Fruit fly (Drosophila melanogaster) whole organism, embryonic: ENCODE measurements around the gene CG7029.

Experiments used
- Awh ChIP-seq: fragments of 200-800 bp; sonication (Bioruptor generic); IDR thresholded peaks from 2 replicates; pipeline ENCODE4, ENCODE4 v1.3.6; 2022; ENCODE audit warnings: missing biosample characterization, missing genetic modification characterization
- B-H1 ChIP-seq: fragments of 200-800 bp; sonication (Bioruptor generic); IDR thresholded peaks from 3 replicates; pipeline ENCODE4 v1.3.6; 2022; ENCODE audit warnings: missing biosample characterization, missing genetic modification characterization
- Bdp1 ChIP-seq: fragments of 200-800 bp; sonication (Bioruptor generic); optimal IDR thresholded peaks from 3 replicates; lab custom pipeline; 2016; ENCODE audit warnings: missing biosample characterization, missing genetic modification characterization
- Blimp-1 ChIP-seq: fragments of 200-800 bp; sonication (Bioruptor generic); optimal IDR thresholded peaks from 3 replicates; lab custom pipeline; 2018; ENCODE audit warnings: missing biosample characterization, missing genetic modification characterization, mild to moderate bottlenecking, moderate library complexity, missing genetic modification reagents
- CG10147 ChIP-seq: fragments of 200-800 bp; sonication (Bioruptor generic); optimal IDR thresholded peaks from 2 replicates; lab custom pipeline; 2019; ENCODE audit warnings: missing biosample characterization, mild to moderate bottlenecking, missing genetic modification characterization, moderate library complexity
- CG12104 ChIP-seq: fragments of 200-800 bp; sonication (Bioruptor generic); optimal IDR thresholded peaks from 3 replicates; lab custom pipeline; 2016; ENCODE audit warnings: missing biosample characterization, missing genetic modification characterization
- CG12391 ChIP-seq: fragments of 200-800 bp; sonication (Bioruptor generic); optimal IDR thresholded peaks from 3 replicates; lab custom pipeline; 2018; ENCODE audit warnings: missing biosample characterization, mild to moderate bottlenecking, missing genetic modification characterization, moderate library complexity
- CG13287 ChIP-seq: fragments of 200-800 bp; sonication (Bioruptor generic); IDR thresholded peaks from 2 replicates; pipeline ENCODE4 v1.3.6; 2022; ENCODE audit warnings: missing biosample characterization, missing genetic modification characterization; ENCODE audit not compliant: partially characterized antibody
- CG13624 ChIP-seq: fragments of 200-800 bp; sonication (Bioruptor generic); optimal IDR thresholded peaks from 2 replicates; lab custom pipeline; 2016; ENCODE audit warnings: missing biosample characterization, missing genetic modification characterization
- CG13894 ChIP-seq: fragments of 200-800 bp; sonication (Bioruptor generic); optimal IDR thresholded peaks from 3 replicates; lab custom pipeline; 2018; ENCODE audit warnings: missing biosample characterization, mild to moderate bottlenecking, missing genetic modification characterization, moderate library complexity
- CG14860 ChIP-seq: fragments of 200-800 bp; sonication (Bioruptor generic); IDR thresholded peaks from 3 replicates; pipeline ENCODE4 v1.3.6; 2022; ENCODE audit warnings: missing biosample characterization, missing genetic modification characterization; ENCODE audit not compliant: partially characterized antibody
- CG15479 ChIP-seq: fragments of 200-800 bp; sonication (Bioruptor generic); optimal IDR thresholded peaks from 3 replicates; lab custom pipeline; 2019; ENCODE audit warnings: missing biosample characterization, mild to moderate bottlenecking, missing genetic modification characterization, moderate library complexity
- CG18262 ChIP-seq: fragments of 200-800 bp; optimal IDR thresholded peaks from 3 replicates; lab custom pipeline; 2019; ENCODE audit warnings: missing biosample characterization, mild to moderate bottlenecking, missing genetic modification characterization, moderate library complexity
- CG18764 ChIP-seq: fragments of 200-800 bp; sonication (Bioruptor generic); optimal IDR thresholded peaks from 3 replicates; lab custom pipeline; 2016; ENCODE audit warnings: missing biosample characterization, missing genetic modification characterization
- CG2889 ChIP-seq: fragments of 200-800 bp; sonication (Bioruptor generic); IDR thresholded peaks from 3 replicates; pipeline ENCODE4 v1.3.6; 2022; ENCODE audit warnings: missing biosample characterization, missing genetic modification characterization
- CG30403 ChIP-seq: fragments of 200-800 bp; sonication (Bioruptor generic); optimal IDR thresholded peaks from 3 replicates; lab custom pipeline; 2016; ENCODE audit warnings: missing biosample characterization, missing genetic modification characterization
- CG34224 ChIP-seq: fragments of 200-800 bp; sonication (Bioruptor generic); IDR thresholded peaks from 3 replicates; pipeline ENCODE4 v1.3.6; 2022; ENCODE audit warnings: missing biosample characterization, missing genetic modification characterization; ENCODE audit not compliant: partially characterized antibody
- CG3726 ChIP-seq: fragments of 200-800 bp; sonication (Bioruptor generic); IDR thresholded peaks from 3 replicates; pipeline ENCODE4, ENCODE4 v1.3.6; 2022; ENCODE audit warnings: missing biosample characterization, missing genetic modification characterization
- CG4820 ChIP-seq: fragments of 200-800 bp; sonication (Bioruptor generic); optimal IDR thresholded peaks from 3 replicates; lab custom pipeline; 2016; ENCODE audit warnings: missing biosample characterization, missing genetic modification characterization
- CG7372 ChIP-seq: fragments of 200-800 bp; sonication (Bioruptor generic); IDR thresholded peaks from 2 replicates; pipeline ENCODE4 v1.3.6; 2022; ENCODE audit warnings: missing biosample characterization, missing genetic modification characterization
- CG8089 ChIP-seq: fragments of 200-800 bp; sonication (Bioruptor generic); optimal IDR thresholded peaks from 3 replicates; lab custom pipeline; 2016; ENCODE audit warnings: missing biosample characterization, missing genetic modification characterization
- CG8388 ChIP-seq: fragments of 200-800 bp; sonication (Bioruptor generic); optimal IDR thresholded peaks from 2 replicates; lab custom pipeline; 2019; ENCODE audit warnings: missing biosample characterization, mild to moderate bottlenecking, missing genetic modification characterization, moderate library complexity
- CG8924 ChIP-seq: fragments of 200-800 bp; optimal IDR thresholded peaks from 3 replicates; lab custom pipeline; 2019; ENCODE audit warnings: missing biosample characterization, mild to moderate bottlenecking, missing genetic modification characterization, moderate library complexity
- CG9817 ChIP-seq: fragments of 200-800 bp; sonication (Bioruptor generic); optimal IDR thresholded peaks from 2 replicates; lab custom pipeline; 2018; ENCODE audit warnings: missing biosample characterization, mild to moderate bottlenecking, missing genetic modification characterization, moderate library complexity
- D19B ChIP-seq: fragments of 200-800 bp; sonication (Bioruptor generic); optimal IDR thresholded peaks from 2 replicates; lab custom pipeline; 2017; ENCODE audit warnings: missing biosample characterization, mild to moderate bottlenecking, missing genetic modification characterization
- Dek ChIP-seq: fragments of 200-800 bp; sonication (Bioruptor generic); optimal IDR thresholded peaks from 3 replicates; lab custom pipeline; 2019; ENCODE audit warnings: missing biosample characterization, mild to moderate bottlenecking, missing genetic modification characterization, moderate library complexity
- Dref ChIP-seq: fragments of 200-800 bp; sonication (Bioruptor generic); IDR thresholded peaks from 2 replicates; pipeline ENCODE4 v1.3.6; 2022; ENCODE audit warnings: missing biosample characterization, missing genetic modification characterization
- Drgx ChIP-seq: fragments of 200-800 bp; sonication (Bioruptor generic); IDR thresholded peaks from 2 replicates; pipeline ENCODE4 v1.3.6; 2022; ENCODE audit warnings: missing biosample characterization, missing genetic modification characterization
- H2.0 ChIP-seq: fragments of 200-800 bp; sonication (Bioruptor generic); IDR thresholded peaks from 2 replicates; pipeline ENCODE4 v1.3.6; 2022; ENCODE audit warnings: missing biosample characterization, missing genetic modification characterization
- HLH4C ChIP-seq: fragments of 200-800 bp; sonication (Bioruptor generic); IDR thresholded peaks from 3 replicates; pipeline ENCODE4 v1.3.6; 2022; ENCODE audit warnings: missing biosample characterization, missing genetic modification characterization; ENCODE audit not compliant: partially characterized antibody
- MTF-1 ChIP-seq: fragments of 200-800 bp; sonication (Bioruptor generic); optimal IDR thresholded peaks from 2 replicates; lab custom pipeline; 2018; ENCODE audit warnings: missing biosample characterization, mild to moderate bottlenecking, missing genetic modification characterization, borderline replicate concordance
- NC2α ChIP-seq: fragments of 200-800 bp; sonication (Bioruptor generic); optimal IDR thresholded peaks from 2 replicates; lab custom pipeline; 2016; ENCODE audit warnings: missing biosample characterization, missing genetic modification characterization
- Scr ChIP-seq: fragments of 200-800 bp; sonication (Bioruptor generic); IDR thresholded peaks from 2 replicates; pipeline ENCODE4 v1.3.6; 2022; ENCODE audit warnings: missing biosample characterization, missing genetic modification characterization; ENCODE audit not compliant: partially characterized antibody
- ase ChIP-seq: fragments of 200-800 bp; sonication (Bioruptor generic); IDR thresholded peaks from 3 replicates; pipeline ENCODE4 v1.3.6; 2022; ENCODE audit warnings: missing biosample characterization, missing genetic modification characterization
- bcd ChIP-seq: fragments of 200-800 bp; sonication (Bioruptor generic); optimal IDR thresholded peaks from 2 replicates; lab custom pipeline; 2017; ENCODE audit warnings: missing biosample characterization, mild to moderate bottlenecking, missing genetic modification characterization
- btn ChIP-seq: fragments of 200-800 bp; sonication (Bioruptor generic); optimal IDR thresholded peaks from 2 replicates; lab custom pipeline; 2016; ENCODE audit warnings: missing biosample characterization, missing genetic modification characterization
- dati ChIP-seq: fragments of 200-800 bp; sonication (Bioruptor generic); IDR thresholded peaks from 2 replicates; pipeline ENCODE4 v1.3.6; 2022; ENCODE audit warnings: missing biosample characterization, missing genetic modification characterization
- dmrt11E ChIP-seq: fragments of 200-800 bp; sonication (Bioruptor generic); optimal IDR thresholded peaks from 3 replicates; lab custom pipeline; 2018; ENCODE audit warnings: missing biosample characterization, mild to moderate bottlenecking, missing genetic modification characterization, moderate library complexity
- grn ChIP-seq: fragments of 200-800 bp; sonication (Bioruptor generic); optimal IDR thresholded peaks from 3 replicates; lab custom pipeline; 2017; ENCODE audit warnings: missing biosample characterization, missing genetic modification characterization
- h ChIP-seq: fragments of >200 bp; optimal IDR thresholded peaks from 2 replicates; lab custom pipeline; 2017
- hb ChIP-seq: fragments of 200-800 bp; sonication (Bioruptor generic); IDR thresholded peaks from 3 replicates; pipeline ENCODE4 v1.3.6; 2022; ENCODE audit warnings: missing biosample characterization, missing genetic modification characterization; ENCODE audit not compliant: partially characterized antibody
- jing ChIP-seq: fragments of 200-800 bp; sonication (Bioruptor generic); optimal IDR thresholded peaks from 2 replicates; lab custom pipeline; 2018; ENCODE audit warnings: missing biosample characterization, mild to moderate bottlenecking, missing genetic modification characterization
- nmo ChIP-seq: fragments of 200-800 bp; sonication (Bioruptor generic); optimal IDR thresholded peaks from 2 replicates; lab custom pipeline; 2018; ENCODE audit warnings: missing biosample characterization, mild to moderate bottlenecking, missing genetic modification characterization, moderate library complexity
- onecut ChIP-seq: fragments of 200-800 bp; sonication (Bioruptor generic); IDR thresholded peaks from 2 replicates; pipeline ENCODE4 v1.3.6; 2022; ENCODE audit warnings: missing biosample characterization, missing genetic modification characterization
- p53 ChIP-seq: fragments of 200-800 bp; sonication (Bioruptor generic); optimal IDR thresholded peaks from 2 replicates; lab custom pipeline; 2016; ENCODE audit warnings: missing biosample characterization, missing genetic modification characterization
- pros ChIP-seq: fragments of 200-800 bp; sonication (Bioruptor generic); optimal IDR thresholded peaks from 3 replicates; lab custom pipeline; 2019; ENCODE audit warnings: missing biosample characterization, mild to moderate bottlenecking, missing genetic modification characterization, moderate library complexity
- row ChIP-seq: fragments of 200-800 bp; sonication (Bioruptor generic); IDR thresholded peaks from 3 replicates; pipeline ENCODE4 v1.3.6; 2022; ENCODE audit warnings: missing biosample characterization, missing genetic modification characterization
- sim ChIP-seq: fragments of 200-800 bp; sonication (Bioruptor generic); IDR thresholded peaks from 2 replicates; pipeline ENCODE4 v1.3.6; 2022; ENCODE audit warnings: missing biosample characterization, missing genetic modification characterization
- sob ChIP-seq: fragments of 200-800 bp; sonication (Bioruptor generic); IDR thresholded peaks from 2 replicates; pipeline ENCODE4 v1.3.6; 2022; ENCODE audit warnings: missing biosample characterization, missing genetic modification characterization
- tna ChIP-seq: fragments of 200-800 bp; sonication (Bioruptor generic); IDR thresholded peaks from 2 replicates; pipeline ENCODE4 v1.3.6; 2022; ENCODE audit warnings: missing biosample characterization, missing genetic modification characterization; ENCODE audit not compliant: partially characterized antibody
- unpg ChIP-seq: fragments of 200-800 bp; sonication (Bioruptor generic); optimal IDR thresholded peaks from 3 replicates; lab custom pipeline; 2018; ENCODE audit warnings: missing biosample characterization, mild to moderate bottlenecking, missing genetic modification characterization, moderate library complexity
- wor ChIP-seq: fragments of 200-800 bp; sonication (Bioruptor generic); IDR thresholded peaks from 2 replicates; pipeline ENCODE4 v1.3.6; 2022; ENCODE audit warnings: missing biosample characterization, missing genetic modification characterization

CG7029 gene

DNA sequence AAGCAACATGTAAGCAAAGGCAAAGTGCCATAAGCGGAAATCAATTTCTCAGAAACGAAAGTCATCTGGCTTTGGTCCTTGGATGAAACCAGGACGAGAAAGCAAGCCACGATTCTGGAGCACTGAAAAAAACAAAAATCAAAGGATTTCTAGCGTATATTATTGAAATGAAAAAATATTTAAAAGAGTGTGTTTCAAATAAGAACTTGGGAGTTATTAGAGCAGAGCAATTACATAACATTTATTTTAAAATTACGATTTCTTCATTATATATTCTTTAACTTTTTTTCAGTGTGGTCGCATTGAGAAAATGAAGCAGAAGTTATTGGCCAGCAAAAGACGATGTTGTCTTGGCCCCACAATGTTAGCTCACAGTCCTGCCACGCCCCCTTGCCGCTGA is 72.0 kb downstream of the CG7029 start (continued):
- TF ChIP-seq unpg (peak; percentile 15), NC2α (no peak), Blimp-1 (GFP tag; lab: Kevin White, UChicago) (no peak), CG18764 (GFP tag; lab: Kevin White, UChicago) (no peak), h (lab: Kevin White, UChicago) (no peak), CG14860 (GFP tag; lab: Robert Waterston, UW) (no peak), Scr (GFP tag; lab: Robert Waterston, UW) (no peak), ase (GFP tag; lab: Robert Waterston, UW) (no peak), CG13287 (GFP tag; lab: Robert Waterston, UW) (no peak), onecut (GFP tag; lab: Robert Waterston, UW) (no peak), sob (no peak), CG34224 (GFP tag; lab: Robert Waterston, UW) (no peak), grn (GFP tag; lab: Kevin White, UChicago) (no peak), bcd (no peak), CG8089 (GFP tag; lab: Kevin White, UChicago) (no peak), CG30403 (GFP tag; lab: Kevin White, UChicago) (no peak), btn (GFP tag; lab: Kevin White, UChicago) (no peak), H2.0 (GFP tag; lab: Robert Waterston, UW) (no peak), CG3726 (GFP tag; lab: Robert Waterston, UW) (no peak), B-H1 (GFP tag; lab: Robert Waterston, UW) (no peak), D19B (GFP tag; lab: Kevin White, UChicago) (no peak), HLH4C (GFP tag; lab: Robert Waterston, UW) (no peak), CG4820 (GFP tag; lab: Kevin White, UChicago) (no peak), CG2889 (GFP tag; lab: Robert Waterston, UW) (no peak), Dref (GFP tag; lab: Robert Waterston, UW) (no peak), CG7372 (GFP tag; lab: Robert Waterston, UW) (no peak), CG18262 (tag; lab: Kevin White, UChicago) (no peak), row (peak; percentile 47; the same call in 1 of the 3 replicates), wor (GFP tag; lab: Robert Waterston, UW) (no peak), CG12391 (tag; lab: Kevin White, UChicago) (peak; percentile 11), dati (no peak), nmo (GFP tag; lab: Kevin White, UChicago) (no peak), pros (GFP tag; lab: Kevin White, UChicago) (no peak), Awh (GFP tag; lab: Robert Waterston, UW) (no peak), dmrt11E (tag; lab: Kevin White, UChicago) (no peak), Bdp1 (GFP tag; lab: Kevin White, UChicago) (no peak), p53 (GFP tag; lab: Kevin White, UChicago) (no peak), hb (GFP tag; lab: Robert Waterston, UW) (no peak), CG10147 (peak; percentile 5), CG8388 (no peak), CG15479 (GFP tag; lab: Kevin White, UChicago) (no peak), tna (no peak), CG13894 (peak; percentile 27), MTF-1 (GFP tag; lab: Kevin White, UChicago) (no peak), CG13624 (GFP tag; lab: Kevin White, UChicago) (no peak), Dek (tag; lab: Kevin White, UChicago) (no peak), CG9817 (tag; lab: Kevin White, UChicago) (peak; percentile 16), Drgx (no peak), CG8924 (tag; lab: Kevin White, UChicago) (no peak), CG12104 (GFP tag; lab: Kevin White, UChicago) (no peak), sim (GFP tag; lab: Robert Waterston, UW) (no peak), jing (no peak)
